Fruit fly (Drosophila melanogaster): ENCODE results near the gene CG11696.

CG11696 gene

DNA sequence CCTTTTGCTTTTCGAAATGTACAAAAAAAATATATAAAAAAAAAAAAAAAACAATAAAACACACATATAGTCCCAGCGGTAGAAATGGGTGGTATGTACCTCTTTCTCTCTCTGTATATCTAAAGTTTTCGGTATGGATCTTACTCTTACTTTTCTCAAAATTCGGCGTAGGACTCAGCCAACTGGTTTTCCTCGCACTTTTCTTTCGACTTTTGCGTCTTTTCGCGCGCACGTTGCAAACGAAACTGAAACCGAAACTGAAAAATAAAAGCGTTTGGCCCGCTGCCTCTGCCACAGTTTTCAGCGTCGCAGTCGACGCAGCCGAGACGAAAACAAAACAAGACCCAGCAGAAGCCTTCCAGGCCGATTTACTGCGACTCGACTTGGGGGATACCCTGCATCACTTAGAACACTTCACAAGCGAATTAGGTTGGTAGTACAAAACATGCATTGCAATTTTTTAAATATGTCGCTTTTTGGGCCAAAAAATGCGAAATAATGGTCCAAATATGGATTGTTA lies 15.1 kb upstream of the CG11696 start, which contains the start of gene CG1572 (continued):
- TF ChIP-seq CG4854 (GFP tag; optimal IDR thresholded peaks at IDR 0.05): no peak
- no peak for TF ChIP-seq exex (tag; optimal IDR thresholded peaks at IDR 0.05)
- TF ChIP-seq peb (GFP tag; IDR thresholded peaks at IDR 0.05): no peak
- no peak for TF ChIP-seq Dll (GFP tag; IDR thresholded peaks at IDR 0.05; ENCODE audit: partially characterized antibody)
- TF ChIP-seq HLH54F (GFP tag; optimal IDR thresholded peaks at IDR 0.05): no peak
- TF ChIP-seq Hmx (GFP tag; optimal IDR thresholded peaks at IDR 0.05): no peak
- TF ChIP-seq CG10462 (GFP tag; optimal IDR thresholded peaks at IDR 0.05): no peak
- TF ChIP-seq D19B (GFP tag; optimal IDR thresholded peaks at IDR 0.05): peak; percentile 78
- no peak for TF ChIP-seq kah (GFP tag; optimal IDR thresholded peaks at IDR 0.05)
- no peak for TF ChIP-seq CG32767 (GFP tag; IDR thresholded peaks at IDR 0.05)
- TF ChIP-seq CG18599 (GFP tag; optimal IDR thresholded peaks at IDR 0.05): no peak
- TF ChIP-seq ro (GFP tag; IDR thresholded peaks at IDR 0.05): no peak
- no peak for TF ChIP-seq trem (tag; optimal IDR thresholded peaks at IDR 0.05)
- TF ChIP-seq tll (GFP tag; optimal IDR thresholded peaks at IDR 0.05): no peak
- no peak for TF ChIP-seq CG9817 (tag; optimal IDR thresholded peaks at IDR 0.05)
- TF ChIP-seq ems (GFP tag; optimal IDR thresholded peaks at IDR 0.05): no peak
- no peak for TF ChIP-seq CG5180 (GFP tag; optimal IDR thresholded peaks at IDR 0.05)
- TF ChIP-seq fd64A (GFP tag; optimal IDR thresholded peaks at IDR 0.05): no peak
- TF ChIP-seq CG12236 (GFP tag; optimal IDR thresholded peaks at IDR 0.05): no peak
- peak; percentile 23; the same call in 1 of the 2 replicates for TF ChIP-seq E2f2 (GFP tag; IDR thresholded peaks at IDR 0.05)
- peak; percentile 63 for TF ChIP-seq CG11696 (GFP tag; IDR thresholded peaks at IDR 0.05)
- TF ChIP-seq slbo (GFP tag; IDR thresholded peaks at IDR 0.05): peak; percentile 26; the same call in 1 of the 2 replicates
- TF ChIP-seq vvl (GFP tag; IDR thresholded peaks at IDR 0.05): no peak
- TF ChIP-seq esg (GFP tag; conservative IDR thresholded peaks at IDR 0.05): no peak
- no peak for TF ChIP-seq sd (tag; optimal IDR thresholded peaks at IDR 0.05)
- TF ChIP-seq CG10431 (GFP tag; optimal IDR thresholded peaks at IDR 0.05): no peak
- no peak for TF ChIP-seq NK7.1 (GFP tag; optimal IDR thresholded peaks at IDR 0.05)
- no peak for TF ChIP-seq fd3F (GFP tag; optimal IDR thresholded peaks at IDR 0.05)
- TF ChIP-seq grau (tag; optimal IDR thresholded peaks at IDR 0.05): no peak
- no peak for TF ChIP-seq CG7372 (GFP tag; IDR thresholded peaks at IDR 0.05)
- TF ChIP-seq Fer3 (tag; optimal IDR thresholded peaks at IDR 0.05): no peak
- TF ChIP-seq jigr1 (GFP tag; IDR thresholded peaks at IDR 0.05): no peak
- TF ChIP-seq Opbp (GFP tag; IDR thresholded peaks at IDR 0.05; ENCODE audit: partially characterized antibody): no peak
- no peak for TF ChIP-seq cato (GFP tag; optimal IDR thresholded peaks at IDR 0.05; ENCODE audit: borderline replicate concordance)
- no peak for TF ChIP-seq CG5245 (GFP tag; optimal IDR thresholded peaks at IDR 0.05)
- no peak for TF ChIP-seq gsb-n (tag; optimal IDR thresholded peaks at IDR 0.05)
- peak; percentile 11 for TF ChIP-seq Meics (GFP tag; optimal IDR thresholded peaks at IDR 0.05)
- TF ChIP-seq CG17361 (GFP tag; IDR thresholded peaks at IDR 0.05): no peak
- 0 out of 2 replicates have a peak, but pooled peaks have one; percentile 9 for TF ChIP-seq E2f1 (GFP tag; IDR thresholded peaks at IDR 0.05)
- TF ChIP-seq CG10267 (tag; optimal IDR thresholded peaks at IDR 0.05): no peak
- peak; percentile 85 for TF ChIP-seq Blimp-1 (GFP tag; optimal IDR thresholded peaks at IDR 0.05)
- TF ChIP-seq Sry-β (GFP tag; optimal IDR thresholded peaks at IDR 0.05): no peak
- TF ChIP-seq TFAM (GFP tag; optimal IDR thresholded peaks at IDR 0.05): no peak
- TF ChIP-seq p53 (GFP tag; optimal IDR thresholded peaks at IDR 0.05): no peak
- TF ChIP-seq disco-r (GFP tag; optimal IDR thresholded peaks at IDR 0.05): no peak
- no peak for TF ChIP-seq bbx (GFP tag; IDR thresholded peaks at IDR 0.05; ENCODE audit: partially characterized antibody)
- TF ChIP-seq NfI (GFP tag; optimal IDR thresholded peaks at IDR 0.05): peak; percentile 20
- no peak for TF ChIP-seq CG18619 (GFP tag; optimal IDR thresholded peaks at IDR 0.05)
- no peak for TF ChIP-seq ftz-f1 (GFP tag; optimal IDR thresholded peaks at IDR 0.05)
- no peak for TF ChIP-seq wdn (GFP tag; IDR thresholded peaks at IDR 0.05)

All from whole organism, embryonic.